Worm (Caenorhabditis elegans) whole organism, young adult: Measurements from ENCODE around the gene ech-6.

ENCODE experiments used
- hlh-12 ChIP-seq: sonication (generic microtip); optimal IDR thresholded peaks from 2 replicates; lab custom pipeline; 2016; ENCODE audit warnings: missing genetic modification characterization, missing compliant biosample characterization
- madf-6 ChIP-seq: fragments of 200-800 bp; sonication (Bioruptor generic); IDR thresholded peaks from 2 replicates; pipeline ENCODE4 v1.3.6; 2022; ENCODE audit warnings: missing genetic modification reagents, missing genetic modification characterization, missing compliant biosample characterization

ce11 chrIII:9765465-9765900 lies 12.8 kb upstream of the ech-6 start:
- TF ChIP-seq hlh-12 (tag; lab: Kevin White, UChicago) (no peak), madf-6 (GFP tag; lab: Robert Waterston, UW) (peak; percentile 66)
